Fruit fly (Drosophila melanogaster) whole organism, wandering third instar larva: ENCODE measurements around the gene CG8543.

Source experiments
- Abd-B ChIP-seq: fragments of >200 bp; optimal IDR thresholded peaks from 2 replicates; lab custom pipeline; 2017; ENCODE audit warnings: missing biosample characterization, missing genetic modification characterization
- Jra ChIP-seq: sonication (Bioruptor generic); optimal IDR thresholded peaks from 2 replicates; lab custom pipeline; 2016; ENCODE audit warnings: missing biosample characterization, missing genetic modification characterization
- OdsH ChIP-seq: fragments of 200-800 bp; sonication (Bioruptor generic); optimal IDR thresholded peaks from 2 replicates; lab custom pipeline; 2016; ENCODE audit warnings: missing biosample characterization, mild to moderate bottlenecking, missing genetic modification characterization
- dl ChIP-seq, 2 experiments: fragments of 175-275, 200-275 bp in 1 of 2; fragments of 200-275 bp in 1 of 2; sonication (Bioruptor generic); optimal IDR thresholded peaks; lab custom pipeline; 2018; ENCODE audit warnings: mild to moderate bottlenecking in 2 of 2, missing biosample characterization in 2 of 2, missing genetic modification characterization in 2 of 2, moderate library complexity in 2 of 2; ENCODE audit not compliant: partially characterized antibody in 2 of 2, insufficient read depth in 1 of 2
- dmrt93B ChIP-seq: fragments of 200-800 bp; sonication (Bioruptor generic); optimal IDR thresholded peaks from 2 replicates; lab custom pipeline; 2018; ENCODE audit warnings: missing biosample characterization, mild to moderate bottlenecking, missing genetic modification characterization
- h ChIP-seq: fragments of 200-800 bp; sonication (Bioruptor generic); optimal IDR thresholded peaks from 3 replicates; lab custom pipeline; 2016; ENCODE audit warnings: missing biosample characterization, mild to moderate bottlenecking, missing genetic modification characterization
- pan ChIP-seq: fragments of >200 bp; optimal IDR thresholded peaks from 2 replicates; lab custom pipeline; 2017
- rgr ChIP-seq: fragments of 200-800 bp; sonication (Bioruptor generic); optimal IDR thresholded peaks from 3 replicates; lab custom pipeline; 2016; ENCODE audit warnings: missing biosample characterization, mild to moderate bottlenecking, missing genetic modification characterization
- usp ChIP-seq: fragments of >200 bp; optimal IDR thresholded peaks from 2 replicates; lab custom pipeline; 2017; ENCODE audit warnings: missing biosample characterization, missing genetic modification characterization
- woc ChIP-seq: sonication (Bioruptor generic); optimal IDR thresholded peaks from 2 replicates; lab custom pipeline; 2016; ENCODE audit warnings: missing biosample characterization, mild to moderate bottlenecking, missing genetic modification characterization

DNA sequence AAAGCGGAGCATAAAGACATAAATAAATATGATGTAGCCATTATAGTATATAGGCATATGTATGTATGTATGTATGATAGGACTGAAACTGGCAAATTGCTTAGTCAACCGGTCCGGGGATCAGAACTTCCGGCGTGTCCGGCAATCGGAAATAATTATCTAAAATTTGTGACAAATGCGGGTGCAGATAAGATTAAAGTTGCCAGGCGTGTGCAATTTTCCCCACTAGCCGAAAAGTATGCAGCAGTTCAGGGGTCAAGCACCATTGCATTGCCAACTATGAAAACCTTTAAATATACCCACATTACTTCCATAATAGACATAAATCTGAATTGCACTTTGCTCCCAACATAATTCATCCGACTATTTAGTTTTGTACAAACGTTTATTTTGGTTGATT is 37.8 kb downstream of the CG8543 start:
- TF ChIP-seq woc (GFP tag; lab: Kevin White, UChicago) (no peak), dmrt93B (GFP tag; lab: Kevin White, UChicago) (no peak), h (GFP tag; lab: Kevin White, UChicago) (peak; percentile 4), Abd-B (no peak), pan (lab: Kevin White, UChicago) (no peak), usp (GFP tag; lab: Kevin White, UChicago) (no peak), Jra (GFP tag; lab: Kevin White, UChicago) (no peak), rgr (GFP tag; lab: Kevin White, UChicago) (no peak), dl (GFP tag; optimal IDR thresholded peaks at IDR 0.05; lab: Kevin White, UChicago; ENCODE audit: insufficient read depth in 1 of 2, partially characterized antibody in 2 of 2) (no peak), OdsH (GFP tag; lab: Kevin White, UChicago) (no peak)
